Worm (Caenorhabditis elegans) whole organism, mixed stage, embryonic: ENCODE data around the gene lgc-6.

Experiments used
- ces-1 ChIP-seq: fragments of 150-350 bp; optimal IDR thresholded peaks from 2 replicates; lab custom pipeline; 2014; ENCODE audit warnings: missing biosample characterization, missing genetic modification reagents, missing genetic modification characterization
- flh-1 ChIP-seq: fragments of 200-800 bp; sonication (Bioruptor generic); optimal IDR thresholded peaks from 2 replicates; lab custom pipeline; 2018; ENCODE audit warnings: mild to moderate bottlenecking, missing genetic modification characterization, moderate library complexity, missing compliant biosample characterization
- lin-13 ChIP-seq: fragments of 150-350 bp; optimal IDR thresholded peaks from 2 replicates; lab custom pipeline; 2014; ENCODE audit warnings: missing biosample characterization, missing genetic modification characterization
- nhr-12 ChIP-seq: fragments of 150-350 bp; optimal IDR thresholded peaks from 2 replicates; lab custom pipeline; 2014; ENCODE audit warnings: missing biosample characterization, missing genetic modification characterization
- nhr-237 ChIP-seq: fragments of 150-350 bp; optimal IDR thresholded peaks from 2 replicates; lab custom pipeline; 2014; ENCODE audit warnings: missing biosample characterization, missing genetic modification characterization
- nhr-28 ChIP-seq: fragments of 150-350 bp; optimal IDR thresholded peaks from 2 replicates; lab custom pipeline; 2014; ENCODE audit warnings: missing biosample characterization, missing genetic modification characterization
- nhr-76 ChIP-seq: sonication (generic microtip); optimal IDR thresholded peaks from 2 replicates; lab custom pipeline; 2017; ENCODE audit warnings: missing biosample characterization, missing genetic modification characterization
- sem-2 ChIP-seq: fragments of 200-800 bp; sonication (Bioruptor generic); optimal IDR thresholded peaks from 2 replicates; lab custom pipeline; 2018; ENCODE audit warnings: mild to moderate bottlenecking, missing genetic modification characterization, missing compliant biosample characterization
- sptf-1 ChIP-seq: sonication (generic microtip); optimal IDR thresholded peaks from 2 replicates; lab custom pipeline; 2017; ENCODE audit warnings: mild to moderate bottlenecking, missing genetic modification characterization, moderate library complexity, missing compliant biosample characterization
- unc-39 ChIP-seq: fragments of 150-350 bp; optimal IDR thresholded peaks from 2 replicates; lab custom pipeline; 2014; ENCODE audit warnings: missing biosample characterization, missing genetic modification characterization
- unc-62 ChIP-seq: fragments of 150-350 bp; optimal IDR thresholded peaks from 2 replicates; lab custom pipeline; 2014; ENCODE audit warnings: missing biosample characterization, missing genetic modification reagents, missing genetic modification characterization

ce11 chrIV:8377501-8377900 is 37.8 kb downstream of the lgc-6 start, which contains the start of gene D2096.7:
- TF ChIP-seq ces-1 (GFP tag; lab: Kevin White, UChicago) (no peak), nhr-12 (tag; lab: Kevin White, UChicago) (no peak), nhr-76 (tag; lab: Kevin White, UChicago) (no peak), nhr-28 (tag; lab: Kevin White, UChicago) (no peak), unc-62 (GFP tag; lab: Kevin White, UChicago) (no peak), lin-13 (tag; lab: Kevin White, UChicago) (no peak), flh-1 (GFP tag; lab: Kevin White, UChicago) (no peak), sem-2 (GFP tag; lab: Kevin White, UChicago) (no peak), sptf-1 (tag; lab: Kevin White, UChicago) (no peak), unc-39 (no peak), nhr-237 (no peak)
